Fruit fly (Drosophila melanogaster) whole organism, adult: ENCODE measurements around the gene Sf3a1.

Experiments used
- CG1620 ChIP-seq: fragments of 200-800 bp; sonication (Bioruptor generic); optimal IDR thresholded peaks from 2 replicates; lab custom pipeline; 2016; ENCODE audit warnings: missing biosample characterization, missing genetic modification characterization
- CG33017 ChIP-seq: fragments of 200-800 bp; sonication (Bioruptor generic); optimal IDR thresholded peaks from 2 replicates; lab custom pipeline; 2018; ENCODE audit warnings: missing biosample characterization, mild to moderate bottlenecking, missing genetic modification characterization, moderate library complexity
- CG5204 ChIP-seq: fragments of 200-800 bp; sonication (Bioruptor generic); optimal IDR thresholded peaks from 2 replicates; lab custom pipeline; 2016; ENCODE audit warnings: missing biosample characterization, missing genetic modification characterization
- CG7101 ChIP-seq: fragments of 200-800 bp; sonication (Bioruptor generic); optimal IDR thresholded peaks from 2 replicates; lab custom pipeline; 2018; ENCODE audit warnings: missing biosample characterization, mild to moderate bottlenecking, missing genetic modification characterization, moderate library complexity
- Clk ChIP-seq: fragments of 200-800 bp; sonication (Bioruptor generic); optimal IDR thresholded peaks from 2 replicates; lab custom pipeline; 2017; ENCODE audit warnings: missing biosample characterization, missing genetic modification characterization
- Crg-1 ChIP-seq: fragments of 200-800 bp; sonication (Bioruptor generic); optimal IDR thresholded peaks from 2 replicates; lab custom pipeline; 2016; ENCODE audit warnings: missing biosample characterization, missing genetic modification characterization
- bab1 ChIP-seq: fragments of 200-800 bp; sonication (Bioruptor generic); optimal IDR thresholded peaks from 3 replicates; lab custom pipeline; 2019; ENCODE audit warnings: missing biosample characterization, mild to moderate bottlenecking, missing genetic modification characterization, moderate library complexity
- ovo ChIP-seq: fragments of 200-800 bp; sonication (Bioruptor generic); optimal IDR thresholded peaks from 2 replicates; lab custom pipeline; 2016; ENCODE audit warnings: missing biosample characterization, missing genetic modification characterization
- pad ChIP-seq: fragments of 200-800 bp; sonication (Bioruptor generic); optimal IDR thresholded peaks from 3 replicates; lab custom pipeline; 2017; ENCODE audit warnings: missing biosample characterization, missing genetic modification characterization, mild to moderate bottlenecking, moderate library complexity, missing genetic modification reagents
- tj ChIP-seq: fragments of 200-800 bp; sonication (Bioruptor generic); optimal IDR thresholded peaks from 3 replicates; lab custom pipeline; 2017; ENCODE audit warnings: missing biosample characterization, mild to moderate bottlenecking, missing genetic modification characterization, moderate library complexity
- toe ChIP-seq: fragments of 200-800 bp; sonication (Bioruptor generic); optimal IDR thresholded peaks from 2 replicates; lab custom pipeline; 2016; ENCODE audit warnings: missing biosample characterization, missing genetic modification characterization

dm6 chr3R:17029796-17030195, 27.6 kb upstream of the Sf3a1 start:
- TF ChIP-seq tj (GFP tag; lab: Kevin White, UChicago) (no peak), Crg-1 (GFP tag; lab: Kevin White, UChicago) (no peak), CG33017 (tag; lab: Kevin White, UChicago) (no peak), toe (no peak), Clk (GFP tag; lab: Kevin White, UChicago) (no peak), ovo (no peak), bab1 (GFP tag; lab: Kevin White, UChicago) (no peak), pad (no peak), CG1620 (GFP tag; lab: Kevin White, UChicago) (no peak), CG5204 (GFP tag; lab: Kevin White, UChicago) (no peak), CG7101 (no peak)
